Worm (Caenorhabditis elegans) whole organism, young adult: Measurements from ENCODE around the gene nhr-45.
A peak's percentile ranks its signal among the peaks of the same experiment; 100 is the strongest.

Experiments
- F10E7.11 ChIP-seq: sonication (generic microtip); optimal IDR thresholded peaks from 2 replicates; lab custom pipeline; 2017; ENCODE audit warnings: mild to moderate bottlenecking, missing genetic modification characterization, moderate library complexity, missing compliant biosample characterization
- F37B4.10 ChIP-seq: fragments of 200-800 bp; sonication (Bioruptor generic); IDR thresholded peaks from 2 replicates; pipeline ENCODE4 v1.3.6; 2022; ENCODE audit warnings: missing genetic modification characterization, missing compliant biosample characterization
- F39B2.1 ChIP-seq: fragments of 200-800 bp; sonication (Bioruptor generic); IDR thresholded peaks from 2 replicates; pipeline ENCODE4 v1.3.6; 2022; ENCODE audit warnings: missing genetic modification reagents, missing genetic modification characterization, missing compliant biosample characterization
- F52B5.7 ChIP-seq: sonication (generic microtip); optimal IDR thresholded peaks from 2 replicates; lab custom pipeline; 2016; ENCODE audit warnings: mild to moderate bottlenecking, missing genetic modification characterization, missing compliant biosample characterization
- ZK185.1 ChIP-seq: sonication (generic microtip); optimal IDR thresholded peaks from 2 replicates; lab custom pipeline; 2016; ENCODE audit warnings: mild to moderate bottlenecking, missing genetic modification characterization, missing compliant biosample characterization; ENCODE audit not compliant: poor library complexity, severe bottlenecking
- attf-3 ChIP-seq: fragments of 200-800 bp; sonication (Bioruptor generic); conservative IDR thresholded peaks from 2 replicates; pipeline ENCODE4 v1.3.6; 2022; ENCODE audit warnings: missing genetic modification reagents, missing genetic modification characterization, missing compliant biosample characterization
- attf-5 ChIP-seq: fragments of 200-800 bp; sonication (Bioruptor generic); optimal IDR thresholded peaks from 2 replicates; lab custom pipeline; 2018; ENCODE audit warnings: mild to moderate bottlenecking, missing genetic modification characterization, missing compliant biosample characterization
- bed-1 ChIP-seq: fragments of 200-800 bp; sonication (Bioruptor generic); IDR thresholded peaks from 2 replicates; pipeline ENCODE4 v1.3.6; 2022; ENCODE audit warnings: missing genetic modification reagents, missing genetic modification characterization, missing compliant biosample characterization
- cebp-1 ChIP-seq, 2 experiments: fragments of 200-800 bp in 1 of 2; sonication (Bioruptor generic) in 1 of 2; sonication (generic microtip) in 1 of 2; IDR thresholded peaks in 1 of 2; optimal IDR thresholded peaks in 1 of 2; 2 replicates each; pipeline versions ENCODE4 v1.3.6 to Lab custom; 2017 to 2022; ENCODE audit warnings: missing compliant biosample characterization in 2 of 2, missing genetic modification characterization in 2 of 2, mild to moderate bottlenecking in 1 of 2, missing genetic modification reagents in 1 of 2, moderate library complexity in 1 of 2
- cebp-2 ChIP-seq: fragments of 200-800 bp; sonication (Bioruptor generic); IDR thresholded peaks from 2 replicates; pipeline ENCODE4 v1.3.6; 2022; ENCODE audit warnings: missing genetic modification characterization, missing compliant biosample characterization
- ceh-27 ChIP-seq: fragments of 200-800 bp; sonication (Bioruptor generic); optimal IDR thresholded peaks from 2 replicates; lab custom pipeline; 2018; ENCODE audit warnings: mild to moderate bottlenecking, missing genetic modification characterization, moderate library complexity, missing compliant biosample characterization
- ceh-91 ChIP-seq: fragments of 200-800 bp; sonication (Bioruptor generic); IDR thresholded peaks from 2 replicates; pipeline ENCODE4 v1.3.6; 2022; ENCODE audit warnings: missing genetic modification reagents, missing genetic modification characterization, missing compliant biosample characterization
- chd-7 ChIP-seq: sonication (generic microtip); optimal IDR thresholded peaks from 2 replicates; lab custom pipeline; 2016; ENCODE audit warnings: mild to moderate bottlenecking, missing genetic modification characterization, moderate library complexity, missing compliant biosample characterization
- dox-1 ChIP-seq: fragments of 200-800 bp; sonication (Bioruptor generic); IDR thresholded peaks from 2 replicates; pipeline ENCODE4 v1.3.6; 2022; ENCODE audit warnings: missing genetic modification reagents, missing genetic modification characterization, missing compliant biosample characterization
- ets-4 ChIP-seq: fragments of 200-800 bp; sonication (Bioruptor generic); optimal IDR thresholded peaks from 2 replicates; lab custom pipeline; 2018; ENCODE audit warnings: mild to moderate bottlenecking, missing genetic modification characterization, missing compliant biosample characterization
- him-1 ChIP-seq: sonication (generic microtip); optimal IDR thresholded peaks from 2 replicates; lab custom pipeline; 2016; ENCODE audit warnings: missing genotype, missing genetic modification reagents, missing genetic modification characterization, missing compliant biosample characterization
- hlh-26 ChIP-seq: fragments of 200-800 bp; sonication (Bioruptor generic); conservative IDR thresholded peaks from 2 replicates; pipeline ENCODE4 v1.3.6; 2022; ENCODE audit warnings: missing genetic modification reagents, missing genetic modification characterization, missing compliant biosample characterization
- let-607 ChIP-seq, 2 experiments: fragments of 200-800 bp in 1 of 2; sonication (Bioruptor generic) in 1 of 2; sonication (generic microtip) in 1 of 2; optimal IDR thresholded peaks; 2 replicates each; lab custom pipeline; 2016 to 2018; ENCODE audit warnings: mild to moderate bottlenecking in 2 of 2, missing compliant biosample characterization in 2 of 2, missing genetic modification characterization in 2 of 2, moderate library complexity in 2 of 2, missing genotype in 1 of 2
- lin-26 ChIP-seq: fragments of 200-800 bp; sonication (Bioruptor generic); IDR thresholded peaks from 2 replicates; pipeline ENCODE4 v1.3.6; 2022; ENCODE audit warnings: missing genetic modification reagents, missing genetic modification characterization, missing compliant biosample characterization
- lin-35 ChIP-seq, 3 experiments: fragments of 150-350 bp in 2 of 3; sonication (generic microtip) in 1 of 3; optimal IDR thresholded peaks; 2 replicates each; lab custom pipeline; 2014 to 2018; ENCODE audit warnings: missing biosample characterization in 3 of 3, missing genetic modification characterization in 3 of 3, missing genetic modification reagents in 3 of 3
- lin-40 ChIP-seq: sonication (generic microtip); optimal IDR thresholded peaks from 2 replicates; lab custom pipeline; 2016; ENCODE audit warnings: missing genetic modification characterization, mild to moderate bottlenecking, missing compliant biosample characterization, missing genotype, missing genetic modification reagents
- lin-54 ChIP-seq: fragments of 200-800 bp; sonication (Bioruptor generic); optimal IDR thresholded peaks from 2 replicates; lab custom pipeline; 2018; ENCODE audit warnings: mild to moderate bottlenecking, missing genetic modification characterization, missing compliant biosample characterization
- madf-10 ChIP-seq: sonication (generic microtip); optimal IDR thresholded peaks from 2 replicates; lab custom pipeline; 2016; ENCODE audit warnings: mild to moderate bottlenecking, missing genetic modification characterization, missing compliant biosample characterization
- mcd-1 ChIP-seq: fragments of 200-800 bp; sonication (Bioruptor generic); IDR thresholded peaks from 2 replicates; pipeline ENCODE4 v1.3.6; 2022; ENCODE audit warnings: missing genetic modification reagents, missing genetic modification characterization, missing compliant biosample characterization
- nhr-179 ChIP-seq: sonication (generic microtip); optimal IDR thresholded peaks from 2 replicates; lab custom pipeline; 2016; ENCODE audit warnings: mild to moderate bottlenecking, missing genetic modification characterization, missing compliant biosample characterization
- nhr-80 ChIP-seq: sonication (generic microtip); optimal IDR thresholded peaks from 2 replicates; lab custom pipeline; 2016; ENCODE audit warnings: missing genetic modification characterization, missing compliant biosample characterization
- pbrm-1 ChIP-seq: fragments of 200-800 bp; sonication (Bioruptor generic); IDR thresholded peaks from 2 replicates; pipeline ENCODE4 v1.3.6; 2022; ENCODE audit warnings: missing genetic modification reagents, missing genetic modification characterization, missing compliant biosample characterization
- rcor-1 ChIP-seq: fragments of 200-800 bp; sonication (Bioruptor generic); IDR thresholded peaks from 2 replicates; pipeline ENCODE4 v1.3.6; 2022; ENCODE audit warnings: missing genetic modification reagents, missing genetic modification characterization, missing compliant biosample characterization
- rec-8 ChIP-seq, 2 experiments: sonication (generic microtip); optimal IDR thresholded peaks; 2 replicates each; lab custom pipeline; 2016; ENCODE audit warnings: mild to moderate bottlenecking in 2 of 2, missing genetic modification characterization in 2 of 2, missing genetic modification reagents in 2 of 2, missing genotype in 2 of 2, missing biosample characterization in 1 of 2, missing compliant biosample characterization in 1 of 2, moderate library complexity in 1 of 2
- rpc-1 ChIP-seq, 2 experiments: fragments of 150-350 bp in 1 of 2; sonication (generic microtip) in 1 of 2; optimal IDR thresholded peaks; 2 replicates each; lab custom pipeline; 2014 to 2018; ENCODE audit warnings: missing biosample characterization in 1 of 2, missing genetic modification characterization in 1 of 2, missing genetic modification reagents in 1 of 2, missing genotype in 1 of 2
- snpc-4 ChIP-seq, 5 experiments: fragments of 150-350 bp in 1 of 5; sonication (generic microtip) in 4 of 5; optimal IDR thresholded peaks; 2 replicates each; lab custom pipeline; 2014 to 2018; ENCODE audit warnings: missing genetic modification characterization in 5 of 5, missing biosample characterization in 3 of 5, antibody characterized with exemption in 2 of 5, mild to moderate bottlenecking in 2 of 5, missing compliant biosample characterization in 2 of 5, missing genotype in 2 of 5, moderate library complexity in 2 of 5, missing genetic modification reagents in 1 of 5
- tbp1 ChIP-seq: fragments of 200-800 bp; sonication (Bioruptor generic); optimal IDR thresholded peaks from 2 replicates; lab custom pipeline; 2018; ENCODE audit warnings: mild to moderate bottlenecking, missing genetic modification characterization, missing compliant biosample characterization
- unc-130 ChIP-seq: sonication (generic microtip); optimal IDR thresholded peaks from 2 replicates; lab custom pipeline; 2016; ENCODE audit warnings: missing genetic modification reagents, missing genetic modification characterization, missing compliant biosample characterization

Gene nhr-45

ce11 chrX:4660268-4660880, at the start of gene nhr-45:
Gene nhr-45, minus strand, starts transcription at chrX:4660318.
- TF ChIP-seq F39B2.1 (GFP tag; lab: Robert Waterston, UW) (no peak), nhr-80 (peak; percentile 55)

- TF ChIP-seq unc-130 (no peak), mcd-1 (GFP tag; lab: Robert Waterston, UW) (peak; percentile 29; the same call in 1 of the 2 replicates), lin-40 (tag; lab: Kevin White, UChicago) (peak; percentile 23), F52B5.7 (tag; lab: Kevin White, UChicago) (no peak), attf-5 (GFP tag; lab: Kevin White, UChicago) (peak; percentile 9), let-607 (tag; optimal IDR thresholded peaks at IDR 0.05; lab: Kevin White, UChicago) (peak; percentile 88 to 91), rpc-1 (optimal IDR thresholded peaks at IDR 0.05; lab: Kevin White, UChicago) (no peak), rpc-1 (tag; optimal IDR thresholded peaks at IDR 0.05; lab: Kevin White, UChicago) (no peak), dox-1 (GFP tag; lab: Robert Waterston, UW) (peak; percentile 71), lin-26 (GFP tag; lab: Robert Waterston, UW) (no peak), him-1 (tag; lab: Kevin White, UChicago) (no peak), rcor-1 (GFP tag; lab: Robert Waterston, UW) (no peak), cebp-2 (GFP tag; lab: Robert Waterston, UW) (no peak), nhr-179 (tag; lab: Kevin White, UChicago) (no peak), ets-4 (GFP tag; lab: Kevin White, UChicago) (peak; percentile 77), F37B4.10 (no peak), madf-10 (tag; lab: Kevin White, UChicago) (no peak), ceh-91 (GFP tag; lab: Robert Waterston, UW) (no peak), F10E7.11 (no peak), hlh-26 (GFP tag; lab: Robert Waterston, UW) (no peak), chd-7 (no peak), lin-35 (GFP tag; optimal IDR thresholded peaks at IDR 0.05; lab: Kevin White, UChicago) (peak in 1 of 3 experiments; percentile 21), attf-3 (GFP tag; lab: Robert Waterston, UW) (no peak), tbp1 (GFP tag; lab: Kevin White, UChicago) (peak; percentile 7), lin-54 (GFP tag; lab: Kevin White, UChicago) (peak; percentile 8), ceh-27 (no peak), cebp-1 (GFP tag; IDR thresholded peaks at IDR 0.05; lab: Robert Waterston, UW) (no peak), cebp-1 (tag; optimal IDR thresholded peaks at IDR 0.05; lab: Kevin White, UChicago) (peak; percentile 59), snpc-4 (GFP tag; optimal IDR thresholded peaks at IDR 0.05; lab: Kevin White, UChicago) (no peak), snpc-4 (tag; optimal IDR thresholded peaks at IDR 0.05; lab: Kevin White, UChicago) (peak in 2 of 4 experiments; percentile 2 to 8), bed-1 (GFP tag; lab: Robert Waterston, UW) (no peak), rec-8 (tag; optimal IDR thresholded peaks at IDR 0.05; lab: Kevin White, UChicago) (no peak), nhr-80 (peak; percentile 97), ZK185.1 (tag; lab: Kevin White, UChicago) (peak; percentile 45), pbrm-1 (GFP tag; lab: Robert Waterston, UW) (0 out of 2 replicates have a peak, but pooled peaks have one; percentile 35)
Observed at ce11 chrX:4706755-4707226, 46.7 kb upstream of the nhr-45 start, which contains the start of gene dhhc-10. Gene dhhc-10, plus strand, starts transcription at chrX:4707176.
